Worm (Caenorhabditis elegans) whole organism, midembryonic: ENCODE measurements around the gene D2096.9.
"Not testable (repeated sequence)": the region's sequence is repeated elsewhere in the genome, so short reads cannot be mapped to it uniquely, and the experiment has no call there.

ENCODE experiments used
- T22C8.4 ChIP-seq: fragments of 200-800 bp; sonication (Bioruptor generic); IDR thresholded peaks from 2 replicates; pipeline ENCODE4 v1.3.6; 2022; ENCODE audit warnings: missing genetic modification characterization, missing compliant biosample characterization
- cog-1 ChIP-seq: sonication (generic microtip); optimal IDR thresholded peaks from 2 replicates; lab custom pipeline; 2016; ENCODE audit warnings: missing genetic modification characterization, missing compliant biosample characterization
- flt-1 ChIP-seq: fragments of 200-800 bp; sonication (Bioruptor generic); IDR thresholded peaks from 2 replicates; pipeline ENCODE4 v1.3.6; 2022; ENCODE audit warnings: missing genetic modification characterization, missing compliant biosample characterization
- klf-2 ChIP-seq: fragments of 200-800 bp; sonication (Bioruptor generic); conservative IDR thresholded peaks from 2 replicates; pipeline ENCODE4 v1.3.6; 2022; ENCODE audit warnings: missing genetic modification reagents, missing genetic modification characterization, missing compliant biosample characterization
- med-1 ChIP-seq: sonication (generic microtip); optimal IDR thresholded peaks from 2 replicates; lab custom pipeline; 2017; ENCODE audit warnings: missing genetic modification characterization, mild to moderate bottlenecking, missing compliant biosample characterization, antibody characterized with exemption, missing genetic modification reagents; ENCODE audit not compliant: insufficient read depth
- ref-1 ChIP-seq: fragments of 200-800 bp; sonication (Bioruptor generic); conservative IDR thresholded peaks from 2 replicates; pipeline ENCODE4 v1.3.6; 2022; ENCODE audit warnings: missing genetic modification reagents, missing genetic modification characterization, missing compliant biosample characterization
- tab-1 ChIP-seq: fragments of 200-800 bp; sonication (Bioruptor generic); IDR thresholded peaks from 2 replicates; pipeline ENCODE4 v1.3.6; 2022; ENCODE audit warnings: missing genetic modification characterization, missing compliant biosample characterization
- ztf-23 ChIP-seq: fragments of 200-800 bp; sonication (Bioruptor generic); IDR thresholded peaks from 2 replicates; pipeline ENCODE4 v1.3.6; 2022; ENCODE audit warnings: missing genetic modification reagents, missing genetic modification characterization, missing compliant biosample characterization
- ztf-29 ChIP-seq: fragments of 200-800 bp; sonication (Bioruptor generic); IDR thresholded peaks from 2 replicates; pipeline ENCODE4 v1.3.6; 2022; ENCODE audit warnings: missing genetic modification reagents, missing genetic modification characterization, missing compliant biosample characterization

Gene D2096.9

ce11 chrIV:8354572-8354971 lies 28.0 kb downstream of the D2096.9 start, which contains the start of gene F17E9.3:
TSS of gene F17E9.3 (plus strand) at chrIV:8354872.
- TF ChIP-seq flt-1 (GFP tag; lab: Robert Waterston, UW) (no peak), ztf-23 (GFP tag; lab: Robert Waterston, UW) (no peak), tab-1 (GFP tag; lab: Robert Waterston, UW) (no peak)

ce11 chrIV:8352036-8352435 lies 30.6 kb downstream of the D2096.9 start, which contains the start of gene F17E9.16:
TSS of gene F17E9.16 (plus strand) at chrIV:8352336.
- TF ChIP-seq cog-1 (tag; lab: Kevin White, UChicago); klf-2 (GFP tag; lab: Robert Waterston, UW); ref-1 (GFP tag; lab: Robert Waterston, UW): not testable (repeated sequence)

ce11 chrIV:8348073-8348472 lies 34.5 kb downstream of the D2096.9 start, which contains the start of gene F17E9.4:
TSS of gene F17E9.4 (plus strand) at chrIV:8348373.
- TF ChIP-seq T22C8.4 (GFP tag; lab: Robert Waterston, UW) = no peak
- no peak for TF ChIP-seq ztf-23 (GFP tag; lab: Robert Waterston, UW)
- TF ChIP-seq klf-2 (GFP tag; lab: Robert Waterston, UW) = no peak
- TF ChIP-seq ztf-29 (GFP tag; lab: Robert Waterston, UW) = no peak
- no peak for TF ChIP-seq med-1 (GFP tag; lab: Kevin White, UChicago)

ce11 chrIV:8347051-8347450 lies 35.5 kb downstream of the D2096.9 start, which contains the start of the genes F17E9.18 and F17E9.15:
TSS of gene F17E9.18 (minus strand) at chrIV:8347151.
TSS of gene F17E9.15 (plus strand) at chrIV:8347418.
- TF ChIP-seq ztf-29 (GFP tag; lab: Robert Waterston, UW) (no peak), klf-2 (GFP tag; lab: Robert Waterston, UW) (no peak), med-1 (GFP tag; lab: Kevin White, UChicago) (no peak), ztf-23 (GFP tag; lab: Robert Waterston, UW) (no peak), cog-1 (tag; lab: Kevin White, UChicago) (no peak), T22C8.4 (GFP tag; lab: Robert Waterston, UW) (no peak), flt-1 (GFP tag; lab: Robert Waterston, UW) (no peak), ref-1 (GFP tag; lab: Robert Waterston, UW) (no peak), tab-1 (GFP tag; lab: Robert Waterston, UW) (no peak)

ce11 chrIV:8345518-8345917 lies 37.1 kb downstream of the D2096.9 start, which contains the start of gene F17E9.5:
TSS of gene F17E9.5 (plus strand) at chrIV:8345818.
- TF ChIP-seq ref-1 (GFP tag; lab: Robert Waterston, UW) (no peak), tab-1 (GFP tag; lab: Robert Waterston, UW) (no peak), flt-1 (GFP tag; lab: Robert Waterston, UW) (no peak), ztf-29 (GFP tag; lab: Robert Waterston, UW) (no peak), cog-1 (tag; lab: Kevin White, UChicago) (no peak), med-1 (GFP tag; lab: Kevin White, UChicago) (no peak), T22C8.4 (GFP tag; lab: Robert Waterston, UW) (no peak), ztf-23 (GFP tag; lab: Robert Waterston, UW) (no peak), klf-2 (GFP tag; lab: Robert Waterston, UW) (no peak)

ce11 chrIV:8342385-8342784 lies 40.2 kb downstream of the D2096.9 start, which contains the start of gene lgc-5:
TSS of gene lgc-5 (plus strand) at chrIV:8342685.
- TF ChIP-seq ztf-23 (GFP tag; lab: Robert Waterston, UW) = no peak
- no peak for TF ChIP-seq tab-1 (GFP tag; lab: Robert Waterston, UW)
- TF ChIP-seq klf-2 (GFP tag; lab: Robert Waterston, UW) = no peak
- TF ChIP-seq cog-1 (tag; lab: Kevin White, UChicago) = no peak
- TF ChIP-seq T22C8.4 (GFP tag; lab: Robert Waterston, UW) = no peak
- TF ChIP-seq ref-1 (GFP tag; lab: Robert Waterston, UW) = no peak
- no peak for TF ChIP-seq flt-1 (GFP tag; lab: Robert Waterston, UW)
- TF ChIP-seq med-1 (GFP tag; lab: Kevin White, UChicago) = no peak
- TF ChIP-seq ztf-29 (GFP tag; lab: Robert Waterston, UW) = no peak

- no peak for TF ChIP-seq cog-1 (tag; lab: Kevin White, UChicago)
- TF ChIP-seq T22C8.4 (GFP tag; lab: Robert Waterston, UW) = no peak
- no peak for TF ChIP-seq med-1 (GFP tag; lab: Kevin White, UChicago)
- no peak for TF ChIP-seq klf-2 (GFP tag; lab: Robert Waterston, UW)
- no peak for TF ChIP-seq ref-1 (GFP tag; lab: Robert Waterston, UW)
- TF ChIP-seq ztf-29 (GFP tag; lab: Robert Waterston, UW) = no peak
- no peak for TF ChIP-seq flt-1 (GFP tag; lab: Robert Waterston, UW)
- TF ChIP-seq ztf-23 (GFP tag; lab: Robert Waterston, UW) = no peak
- TF ChIP-seq tab-1 (GFP tag; lab: Robert Waterston, UW) = no peak
These were observed 43.0 kb downstream of the D2096.9 start, which contains the start of gene lgc-6 for ce11 chrIV:8339636-8340035. TSS of gene lgc-6 (plus strand) at chrIV:8339936.

ce11 chrIV:8333988-8334863 lies 48.4 kb downstream of the D2096.9 start, which contains the start of gene his-32:
TSS of gene his-32 (plus strand) at chrIV:8334305.
- TF ChIP-seq ztf-29 (GFP tag; lab: Robert Waterston, UW) (peak; percentile 14; the same call in 1 of the 2 replicates), flt-1 (GFP tag; lab: Robert Waterston, UW) (peak; percentile 86), cog-1 (tag; lab: Kevin White, UChicago) (peak; percentile 87), ref-1 (GFP tag; lab: Robert Waterston, UW) (no peak; the same call in 1 of the 2 replicates)

- TF ChIP-seq med-1 (GFP tag; lab: Kevin White, UChicago) (no peak), tab-1 (GFP tag; lab: Robert Waterston, UW) (no peak), klf-2 (GFP tag; lab: Robert Waterston, UW) (no peak), T22C8.4 (GFP tag; lab: Robert Waterston, UW) (no peak), flt-1 (GFP tag; lab: Robert Waterston, UW) (no peak), ref-1 (GFP tag; lab: Robert Waterston, UW) (no peak), ztf-23 (GFP tag; lab: Robert Waterston, UW) (no peak), ztf-29 (GFP tag; lab: Robert Waterston, UW) (no peak), cog-1 (tag; lab: Kevin White, UChicago) (no peak)
These were observed 48.8 kb downstream of the D2096.9 start, which contains the start of gene his-31 for ce11 chrIV:8333954-8333987. TSS of gene his-31 (minus strand) at chrIV:8333983.
